Fruit fly (Drosophila melanogaster): Measurements from ENCODE around the gene ND-13B.

ND-13B gene

DNA sequence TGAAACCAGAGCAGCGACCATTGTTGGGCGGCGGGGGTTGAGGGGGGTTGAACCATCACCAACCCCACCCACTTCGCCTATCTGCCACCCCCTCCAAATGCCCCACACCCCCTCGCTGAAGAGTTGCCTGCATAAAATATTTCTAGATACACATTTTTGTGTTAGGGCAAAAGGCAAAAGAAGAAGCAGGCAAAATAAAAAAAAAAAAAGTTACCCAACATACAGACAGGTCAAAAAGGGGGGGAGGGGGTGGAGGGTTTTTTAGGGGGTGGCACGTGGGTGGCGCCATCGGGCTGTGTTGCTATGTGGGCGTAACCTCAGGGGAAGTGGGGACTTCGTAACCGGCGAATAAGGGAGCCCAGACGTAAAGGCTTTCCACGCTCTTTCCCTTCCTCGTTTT is 21.4 kb downstream of the ND-13B start:
- TF ChIP-seq CG17801 (GFP tag; optimal IDR thresholded peaks at IDR 0.05; ENCODE audit: partially characterized antibody), result no peak

DNA sequence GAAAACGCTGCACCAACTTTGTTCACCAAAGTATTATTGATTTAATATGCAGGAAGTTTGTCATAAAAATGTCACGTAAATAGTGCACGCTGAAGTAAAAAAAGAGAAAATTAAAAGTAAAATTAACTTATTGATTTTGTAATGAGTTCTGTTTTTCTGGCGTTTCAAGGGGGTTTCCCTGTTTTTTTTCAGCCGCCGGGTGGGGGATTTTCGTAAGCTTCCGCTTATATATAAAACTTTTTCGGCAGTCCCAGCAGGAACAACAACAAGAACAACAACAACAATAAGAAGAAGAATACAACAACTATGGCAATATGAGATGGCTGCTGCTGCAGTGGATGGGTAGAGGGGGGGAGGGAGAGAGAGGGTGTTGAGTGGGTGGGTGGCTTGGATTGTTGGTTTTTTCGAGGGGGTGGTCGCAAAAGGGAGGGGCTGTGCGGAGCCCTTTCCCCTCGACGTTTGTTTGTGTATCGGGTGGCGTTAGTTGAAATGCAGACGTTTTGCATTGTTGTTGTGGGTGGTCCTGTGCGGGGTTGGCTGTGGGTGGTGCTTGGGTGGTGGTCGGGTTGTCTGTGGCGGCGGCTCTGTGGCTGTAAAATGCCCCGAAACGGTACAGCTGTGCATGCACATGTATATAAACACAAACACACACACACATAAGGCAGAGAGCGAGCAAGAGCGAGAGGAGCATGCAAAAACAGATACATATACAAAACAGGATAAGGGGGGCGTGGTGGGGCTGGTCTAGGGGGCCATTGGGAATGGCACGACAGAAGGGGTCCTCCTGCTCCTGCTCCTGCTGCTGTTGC is 24.1 kb downstream of the ND-13B start:
- TF ChIP-seq CG17801 (GFP tag; optimal IDR thresholded peaks at IDR 0.05; ENCODE audit: partially characterized antibody), result no peak

DNA sequence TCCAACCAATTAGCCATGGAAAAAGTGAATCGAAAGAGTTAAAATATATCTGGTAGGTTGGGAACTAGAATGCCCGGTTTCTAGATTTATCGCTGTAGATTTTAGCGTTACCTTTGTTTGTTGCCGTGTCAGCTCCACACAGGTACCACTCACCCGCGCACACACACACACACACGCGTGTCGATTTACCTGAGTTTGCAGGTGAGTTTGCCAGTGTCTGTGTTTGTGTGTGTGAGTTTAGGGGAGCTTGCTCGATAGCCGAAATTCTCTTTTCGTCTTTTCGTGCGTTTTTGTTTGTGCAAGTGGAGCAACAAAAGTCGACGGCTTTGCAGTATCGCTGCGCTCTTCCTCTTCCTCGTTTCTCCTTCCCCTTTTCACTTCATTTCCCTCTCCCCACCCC is 26.6 kb downstream of the ND-13B start:
- no peak for TF ChIP-seq CG17801 (GFP tag; optimal IDR thresholded peaks at IDR 0.05; ENCODE audit: partially characterized antibody)

DNA sequence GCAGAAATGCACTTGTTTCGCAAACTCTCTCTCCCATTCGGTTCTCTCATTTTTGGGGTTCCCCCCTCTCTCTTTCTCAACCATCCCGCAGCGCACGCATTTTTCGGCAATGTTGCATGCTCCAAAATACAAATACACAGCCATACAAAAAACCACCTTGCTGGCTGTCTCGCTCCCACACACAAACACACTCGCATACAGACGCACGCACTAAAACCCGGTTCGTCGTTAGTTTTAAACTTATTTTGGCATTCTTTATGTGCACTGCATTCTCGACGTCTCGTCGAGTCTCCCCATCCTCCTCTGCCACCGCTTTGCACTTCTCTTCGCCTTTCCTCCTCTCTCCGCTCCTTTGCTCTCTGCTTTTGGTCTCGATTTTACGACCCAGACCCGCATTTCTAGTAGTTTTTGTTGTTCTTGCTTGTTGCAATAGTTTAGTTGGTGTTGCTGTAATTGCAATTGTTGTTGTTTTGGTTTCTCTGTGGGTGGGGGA is 27.4 kb downstream of the ND-13B start:
- TF ChIP-seq CG17801 (GFP tag; optimal IDR thresholded peaks at IDR 0.05; ENCODE audit: partially characterized antibody), result no peak

DNA sequence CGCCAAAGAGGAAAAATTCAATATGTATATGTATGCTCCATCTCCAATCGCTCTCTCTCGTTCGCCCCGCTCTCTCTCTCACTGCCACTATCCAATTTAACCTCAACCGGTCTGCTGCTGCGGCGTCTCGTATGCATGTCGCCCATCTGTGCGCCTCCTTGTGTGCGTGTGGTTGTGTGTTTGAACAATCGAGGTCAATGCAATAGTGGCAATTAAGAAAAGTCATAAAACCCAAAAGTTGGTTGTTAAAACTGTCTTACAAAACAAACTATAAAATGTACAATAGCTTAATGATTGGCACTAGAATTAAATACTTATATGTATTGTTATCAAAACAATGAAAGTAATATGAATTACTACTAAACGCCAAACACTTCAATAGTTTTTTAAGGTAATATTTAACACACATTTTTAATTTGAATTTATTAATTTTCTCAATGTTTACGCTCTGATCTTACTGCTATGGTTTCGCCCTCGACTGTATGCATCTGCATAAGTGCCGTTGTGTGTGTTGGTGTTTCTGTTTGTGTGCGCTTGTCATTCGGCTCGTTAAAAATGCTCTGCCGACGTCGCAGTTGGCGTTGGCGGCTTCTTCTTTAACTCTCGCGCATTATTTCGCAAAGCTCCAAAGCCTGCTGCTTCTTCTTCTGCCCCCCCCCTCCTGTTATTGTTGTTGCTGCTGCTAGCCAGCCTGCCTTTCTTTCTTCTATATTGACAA is 28.3 kb downstream of the ND-13B start:
- TF ChIP-seq CG17801 (GFP tag; optimal IDR thresholded peaks at IDR 0.05; ENCODE audit: partially characterized antibody), result peak; percentile 98

DNA sequence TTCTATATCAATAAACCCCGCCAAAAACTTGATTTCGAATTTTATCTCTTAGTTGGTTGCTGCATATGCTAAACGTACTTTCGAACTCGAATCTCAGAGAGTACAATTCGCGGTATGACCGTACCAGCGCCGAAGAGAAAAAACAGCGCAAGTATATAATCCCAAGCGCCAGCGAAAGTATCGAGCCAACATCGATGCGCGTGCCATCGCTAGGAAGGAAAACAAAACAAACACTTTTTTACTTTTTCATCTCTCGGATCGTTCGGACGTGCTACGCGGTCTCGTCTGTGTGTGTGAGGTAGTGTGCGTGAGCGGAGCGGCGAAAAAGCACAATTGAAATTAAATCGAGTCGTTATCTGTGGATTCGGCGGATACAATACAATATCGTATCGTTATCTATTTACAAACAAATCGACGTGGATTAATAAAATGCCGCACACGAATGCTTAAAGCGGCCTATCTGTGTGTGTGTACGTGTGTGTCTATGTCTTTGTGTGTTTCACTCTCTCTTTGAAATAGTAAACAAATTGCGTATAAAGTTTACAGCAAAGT is 29.3 kb downstream of the ND-13B start, which contains the start of gene simj:
Gene simj (plus strand): TSS at position 229 of the 552 bp plus-strand sequence.
- TF ChIP-seq CG17801 (GFP tag; optimal IDR thresholded peaks at IDR 0.05; ENCODE audit: partially characterized antibody), result peak; percentile 79

DNA sequence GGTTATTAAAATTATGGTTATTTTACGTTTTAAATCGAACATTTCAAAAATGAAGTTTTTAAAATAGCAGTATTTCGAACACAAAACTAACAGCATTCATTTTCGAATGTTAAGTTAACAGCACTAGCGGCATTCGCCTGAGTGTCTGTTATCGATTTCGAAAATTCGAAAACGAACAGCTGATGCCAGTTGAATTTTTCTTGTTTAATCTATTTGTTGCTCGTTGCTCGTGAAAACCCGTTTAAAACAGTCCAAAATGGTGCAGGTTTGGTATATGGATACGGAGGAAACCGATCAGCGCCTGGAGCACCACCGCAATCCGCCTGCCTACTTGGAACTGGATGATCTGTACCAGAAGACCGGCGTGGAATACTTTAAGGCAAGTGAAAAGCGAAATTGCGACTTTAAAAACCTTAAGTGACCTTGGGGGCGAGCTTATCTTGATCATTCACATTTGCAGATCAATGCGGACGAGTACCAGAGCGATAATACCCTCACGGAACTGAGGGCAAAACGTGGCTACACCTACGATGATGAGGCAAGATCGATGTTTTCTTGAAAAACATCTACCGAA is 30.6 kb downstream of the ND-13B start, which contains the start of gene Adi1:
Gene Adi1 (plus strand): TSS at position 187 of the 574 bp plus-strand sequence.
- no peak for TF ChIP-seq CG17801 (GFP tag; optimal IDR thresholded peaks at IDR 0.05; ENCODE audit: partially characterized antibody)

DNA sequence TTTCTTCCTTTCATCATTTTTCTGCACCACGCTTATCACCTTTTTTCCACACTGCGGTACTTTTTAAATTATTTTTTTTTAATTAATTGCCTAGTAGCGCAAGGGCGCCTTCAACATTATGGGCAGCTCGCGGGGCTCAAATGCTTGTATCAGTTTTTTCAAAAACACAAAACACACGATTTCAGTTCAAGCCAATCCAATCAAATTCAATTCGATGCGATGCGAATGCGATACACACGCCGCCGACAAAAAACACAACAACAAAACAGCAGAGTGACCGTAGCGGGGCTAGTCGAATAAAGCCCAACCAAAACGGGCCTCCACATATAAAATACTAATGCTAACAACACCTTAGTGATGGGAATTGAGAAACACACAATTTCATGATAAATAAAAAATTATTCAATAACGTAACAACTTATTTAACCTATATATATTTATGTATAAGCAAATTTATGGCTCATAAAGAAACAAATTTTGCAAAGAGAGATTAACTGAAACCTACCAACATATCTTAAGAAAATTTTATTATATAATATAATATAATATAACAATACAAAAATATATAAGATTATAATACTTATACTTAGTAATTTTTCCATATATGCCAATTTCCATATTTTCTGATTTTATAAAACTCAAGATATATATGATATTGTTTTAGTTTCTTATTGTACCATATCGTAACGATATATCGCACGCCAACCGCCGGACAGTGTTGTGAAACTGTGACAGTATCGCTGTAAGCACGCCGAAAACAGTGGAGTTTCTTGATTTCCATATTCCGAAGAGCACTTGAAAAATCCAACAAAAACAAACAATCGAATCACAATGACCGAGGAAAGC is 32.9 kb downstream of the ND-13B start, which contains the start of the genes CG32066 and CG8003:
Gene CG32066 (minus strand): TSS at position 270 of the 846 bp plus-strand sequence.
Gene CG8003 (plus strand): TSS at position 732 of the 846 bp plus-strand sequence.
- peak; percentile 53 for TF ChIP-seq CG17801 (GFP tag; optimal IDR thresholded peaks at IDR 0.05; ENCODE audit: partially characterized antibody)

DNA sequence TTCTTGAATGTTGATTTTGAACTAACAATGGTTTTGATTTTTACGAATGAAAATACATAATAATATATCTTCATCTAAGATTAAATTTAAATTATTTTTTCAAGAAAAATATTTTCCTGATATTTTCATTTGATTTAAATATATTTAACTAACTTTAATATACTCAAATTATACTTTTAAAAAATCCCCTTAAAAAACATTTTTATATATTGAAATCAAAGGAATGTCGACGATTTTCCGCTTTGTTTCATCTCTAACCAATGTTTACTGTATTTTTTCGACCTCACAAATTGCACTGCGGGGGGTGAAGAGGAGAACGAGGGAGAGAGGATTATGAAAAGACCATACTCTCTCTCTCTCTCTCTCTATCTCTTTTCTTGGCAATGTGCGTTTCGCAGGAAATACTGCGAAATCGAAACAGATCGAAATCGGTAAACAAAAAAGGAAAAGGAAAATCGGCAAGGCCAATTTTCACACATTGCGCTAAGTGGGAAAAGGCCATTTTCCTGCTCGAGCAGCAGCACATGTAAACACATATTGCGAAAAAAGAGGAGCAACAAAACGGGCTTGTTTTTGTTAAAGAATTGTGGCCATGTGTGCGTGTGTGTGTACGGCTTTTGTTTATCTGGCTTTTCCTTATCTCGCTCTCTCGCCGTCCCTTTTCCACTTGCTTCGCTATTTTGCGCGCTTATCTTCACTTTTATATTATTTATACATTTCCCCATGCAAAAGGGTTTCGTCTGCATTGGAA is 33.7 kb downstream of the ND-13B start:
- TF ChIP-seq CG17801 (GFP tag; optimal IDR thresholded peaks at IDR 0.05; ENCODE audit: partially characterized antibody), result no peak

DNA sequence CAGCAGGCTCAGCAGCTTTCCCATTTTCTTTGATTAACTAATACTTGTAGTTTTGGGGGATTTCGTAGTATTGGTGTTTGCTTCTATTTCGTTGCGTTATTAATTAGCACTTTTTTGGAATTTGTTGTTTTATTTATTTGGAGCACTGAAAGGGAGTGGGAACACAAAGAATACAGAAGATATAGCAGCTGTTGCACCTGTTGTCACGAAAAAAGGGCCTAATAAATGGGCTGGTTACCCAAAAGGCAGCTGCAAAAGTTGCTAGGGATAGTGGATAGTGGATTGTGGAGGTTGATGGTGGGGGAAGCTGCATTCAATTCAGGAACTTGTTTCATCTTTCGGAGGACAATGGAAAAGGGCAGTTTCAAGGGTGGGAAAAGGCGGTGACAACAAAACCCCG is 34.4 kb downstream of the ND-13B start:
- no peak for TF ChIP-seq CG17801 (GFP tag; optimal IDR thresholded peaks at IDR 0.05; ENCODE audit: partially characterized antibody)

DNA sequence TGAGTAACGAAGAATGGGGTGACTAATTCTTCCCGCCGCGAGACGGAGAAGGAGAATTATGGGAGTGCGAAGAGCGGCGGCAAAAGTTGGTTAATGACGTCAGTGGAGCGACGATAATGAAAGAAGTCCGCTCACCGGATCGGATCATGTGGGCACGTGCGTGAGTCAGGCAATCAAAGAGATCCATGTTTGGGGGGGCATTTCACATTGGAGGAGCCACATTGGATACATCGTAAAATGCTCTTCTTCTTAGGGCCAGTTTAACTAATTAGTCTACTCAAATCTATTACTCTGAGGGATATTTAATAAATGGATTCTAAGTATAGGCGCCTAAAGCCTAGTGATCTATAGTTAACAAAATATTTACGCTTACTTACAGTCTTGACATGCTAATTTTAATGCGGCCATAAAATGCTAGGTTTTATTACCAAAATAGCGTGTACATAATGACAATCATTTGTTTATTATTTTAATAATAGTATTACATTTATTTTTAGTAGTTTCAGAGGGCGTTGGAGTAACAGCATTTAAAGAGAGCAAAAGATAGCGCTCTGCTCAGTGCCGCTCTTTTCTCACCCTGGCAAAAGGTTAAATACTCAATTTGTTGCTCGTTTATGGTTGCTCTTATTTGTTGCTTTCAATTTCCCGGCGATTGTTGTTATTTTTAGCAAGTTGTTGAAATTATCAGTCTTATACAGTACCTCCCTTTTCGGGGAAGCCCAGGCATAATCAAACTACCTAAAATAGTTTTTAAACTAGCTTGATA is 35.4 kb downstream of the ND-13B start:
- no peak for TF ChIP-seq CG17801 (GFP tag; optimal IDR thresholded peaks at IDR 0.05; ENCODE audit: partially characterized antibody)

DNA sequence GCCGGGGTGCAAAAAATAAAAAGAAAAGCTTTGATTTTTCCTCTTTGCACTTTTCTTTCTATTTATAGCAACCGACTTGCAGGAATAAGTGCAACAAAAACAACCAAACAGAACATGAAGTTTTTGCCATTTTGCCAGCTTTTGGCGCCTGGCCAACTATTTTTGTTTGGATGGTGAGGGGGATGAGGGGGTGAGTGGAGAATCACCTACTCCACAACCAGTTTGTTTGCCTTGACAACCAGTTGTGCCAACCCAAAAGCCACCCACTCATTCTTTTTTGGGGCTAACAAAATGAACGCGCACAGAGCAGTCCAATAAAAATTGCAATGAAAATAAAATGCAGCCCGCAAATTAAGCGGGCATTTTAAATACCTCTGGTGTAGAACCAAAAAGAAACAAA is 36.6 kb downstream of the ND-13B start:
- TF ChIP-seq CG17801 (GFP tag; optimal IDR thresholded peaks at IDR 0.05; ENCODE audit: partially characterized antibody), result no peak
